Fruit fly (Drosophila melanogaster) whole organism, adult: Measurements from ENCODE around the gene Cox17.

Experiments
- CG11617 ChIP-seq: fragments of 200-800 bp; sonication (Bioruptor generic); optimal IDR thresholded peaks from 2 replicates; lab custom pipeline; 2017; ENCODE audit warnings: mild to moderate bottlenecking, missing biosample characterization, missing genetic modification reagents, missing genetic modification characterization
- CG12768 ChIP-seq: fragments of 200-800 bp; sonication (Bioruptor generic); optimal IDR thresholded peaks from 2 replicates; lab custom pipeline; 2017; ENCODE audit warnings: missing biosample characterization, missing genetic modification characterization, mild to moderate bottlenecking, moderate library complexity, missing genetic modification reagents
- CG14711 ChIP-seq: fragments of 200-800 bp; sonication (Bioruptor generic); optimal IDR thresholded peaks from 2 replicates; lab custom pipeline; 2018; ENCODE audit warnings: missing biosample characterization, mild to moderate bottlenecking, missing genetic modification characterization, moderate library complexity
- CG1620 ChIP-seq: fragments of 200-800 bp; sonication (Bioruptor generic); optimal IDR thresholded peaks from 2 replicates; lab custom pipeline; 2016; ENCODE audit warnings: missing biosample characterization, missing genetic modification characterization
- CG33017 ChIP-seq: fragments of 200-800 bp; sonication (Bioruptor generic); optimal IDR thresholded peaks from 2 replicates; lab custom pipeline; 2018; ENCODE audit warnings: missing biosample characterization, mild to moderate bottlenecking, missing genetic modification characterization, moderate library complexity
- CG5204 ChIP-seq: fragments of 200-800 bp; sonication (Bioruptor generic); optimal IDR thresholded peaks from 2 replicates; lab custom pipeline; 2016; ENCODE audit warnings: missing biosample characterization, missing genetic modification characterization
- CG7045 ChIP-seq: fragments of 200-800 bp; sonication (Bioruptor generic); optimal IDR thresholded peaks from 2 replicates; lab custom pipeline; 2017; ENCODE audit warnings: missing biosample characterization, mild to moderate bottlenecking, missing genetic modification characterization
- CG7101 ChIP-seq: fragments of 200-800 bp; sonication (Bioruptor generic); optimal IDR thresholded peaks from 2 replicates; lab custom pipeline; 2018; ENCODE audit warnings: missing biosample characterization, mild to moderate bottlenecking, missing genetic modification characterization, moderate library complexity
- Clk ChIP-seq: fragments of 200-800 bp; sonication (Bioruptor generic); optimal IDR thresholded peaks from 2 replicates; lab custom pipeline; 2017; ENCODE audit warnings: missing biosample characterization, missing genetic modification characterization
- Crg-1 ChIP-seq: fragments of 200-800 bp; sonication (Bioruptor generic); optimal IDR thresholded peaks from 2 replicates; lab custom pipeline; 2016; ENCODE audit warnings: missing biosample characterization, missing genetic modification characterization
- Hr96 ChIP-seq: fragments of 200-800 bp; sonication (Bioruptor generic); optimal IDR thresholded peaks from 2 replicates; lab custom pipeline; 2016; ENCODE audit warnings: missing biosample characterization, missing genetic modification characterization
- Mnt ChIP-seq: fragments of 200-800 bp; sonication (Bioruptor generic); optimal IDR thresholded peaks from 2 replicates; lab custom pipeline; 2016; ENCODE audit warnings: missing biosample characterization, mild to moderate bottlenecking, missing genetic modification characterization
- bab1 ChIP-seq: fragments of 200-800 bp; sonication (Bioruptor generic); optimal IDR thresholded peaks from 3 replicates; lab custom pipeline; 2019; ENCODE audit warnings: missing biosample characterization, mild to moderate bottlenecking, missing genetic modification characterization, moderate library complexity
- cic ChIP-seq: fragments of 200-800 bp; sonication (Bioruptor generic); optimal IDR thresholded peaks from 2 replicates; lab custom pipeline; 2017; ENCODE audit warnings: missing biosample characterization, mild to moderate bottlenecking, missing genetic modification characterization, moderate library complexity
- cnc ChIP-seq, 2 experiments: fragments of >200 bp; optimal IDR thresholded peaks; 2 replicates each; lab custom pipeline; 2017
- kay ChIP-seq: fragments of 200-800 bp; sonication (Bioruptor generic); peaks from one replicate; lab custom pipeline; 2016; ENCODE audit warnings: missing biosample characterization, missing genetic modification characterization, borderline replicate concordance
- ovo ChIP-seq: fragments of 200-800 bp; sonication (Bioruptor generic); optimal IDR thresholded peaks from 2 replicates; lab custom pipeline; 2016; ENCODE audit warnings: missing biosample characterization, missing genetic modification characterization
- pad ChIP-seq: fragments of 200-800 bp; sonication (Bioruptor generic); optimal IDR thresholded peaks from 3 replicates; lab custom pipeline; 2017; ENCODE audit warnings: missing biosample characterization, missing genetic modification characterization, mild to moderate bottlenecking, moderate library complexity, missing genetic modification reagents
- tj ChIP-seq: fragments of 200-800 bp; sonication (Bioruptor generic); optimal IDR thresholded peaks from 3 replicates; lab custom pipeline; 2017; ENCODE audit warnings: missing biosample characterization, mild to moderate bottlenecking, missing genetic modification characterization, moderate library complexity
- toe ChIP-seq: fragments of 200-800 bp; sonication (Bioruptor generic); optimal IDR thresholded peaks from 2 replicates; lab custom pipeline; 2016; ENCODE audit warnings: missing biosample characterization, missing genetic modification characterization

The Cox17 gene

DNA sequence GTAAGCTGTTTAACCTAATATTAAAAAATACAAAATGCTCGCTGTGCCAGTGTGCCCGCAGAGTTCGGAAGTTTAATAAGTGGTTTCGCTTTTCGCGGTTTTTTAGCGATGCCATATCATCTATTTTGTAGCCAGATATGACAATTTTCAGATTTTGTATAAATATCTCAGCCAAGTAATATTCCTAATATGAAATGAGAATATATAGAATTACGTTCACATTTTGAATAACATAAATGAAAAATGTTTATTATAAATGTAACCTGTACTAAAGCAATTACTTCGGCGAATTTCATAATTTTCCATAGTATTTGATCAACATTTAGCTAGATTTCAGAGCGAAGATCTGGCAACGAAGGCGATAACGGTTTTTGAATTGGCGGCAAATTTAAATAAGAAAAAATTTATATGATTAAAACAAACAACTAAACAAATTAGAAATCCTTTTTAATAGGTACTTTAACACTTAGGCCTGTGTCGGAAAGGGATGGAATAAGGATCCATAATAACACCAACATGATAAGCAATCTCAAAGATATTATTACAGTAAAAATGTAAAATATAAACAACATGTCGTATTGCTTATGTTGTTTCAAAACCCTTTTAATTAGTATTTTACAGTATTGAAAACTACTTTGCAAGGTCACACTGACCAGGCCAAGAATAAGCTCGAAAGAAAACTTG, 18.0 kb downstream of the Cox17 start, which contains the start of the genes opm and dob:
TSS of gene opm (minus strand) at position 59 of the 684 bp plus-strand sequence.
TSS of gene dob (plus strand) at position 634 of the 684 bp plus-strand sequence.
- no peak for TF ChIP-seq Crg-1
- peak; percentile 27 for TF ChIP-seq CG1620
- no peak for TF ChIP-seq CG12768
- no peak for TF ChIP-seq bab1 (GFP tag; lab: Kevin White, UChicago)
- no peak for TF ChIP-seq CG7101 (tag; lab: Kevin White, UChicago)
- peak; percentile 77 for TF ChIP-seq kay (GFP tag; lab: Kevin White, UChicago)
- TF ChIP-seq ovo, result no peak
- no peak for TF ChIP-seq toe
- TF ChIP-seq CG14711 (tag; lab: Kevin White, UChicago), result no peak
- TF ChIP-seq Hr96 (GFP tag; lab: Kevin White, UChicago), result no peak
- TF ChIP-seq Mnt (GFP tag; lab: Kevin White, UChicago), result peak; percentile 14
- peak; percentile 22 for TF ChIP-seq CG11617
- TF ChIP-seq Clk, result no peak
- TF ChIP-seq cic (GFP tag; lab: Kevin White, UChicago), result no peak
- TF ChIP-seq cnc (optimal IDR thresholded peaks at IDR 0.05; lab: Kevin White, UChicago), result no peak
- TF ChIP-seq CG7045 (GFP tag; lab: Kevin White, UChicago), result no peak
- TF ChIP-seq tj, result no peak
- TF ChIP-seq CG33017 (tag; lab: Kevin White, UChicago), result no peak
- TF ChIP-seq CG5204 (GFP tag; lab: Kevin White, UChicago), result peak; percentile 1
- TF ChIP-seq pad (GFP tag; lab: Kevin White, UChicago), result peak; percentile 11

dm6 chrX:15063404-15064062, 21.0 kb downstream of the Cox17 start, which contains the start of the genes hiw and ND-B18:
TSS of gene hiw (minus strand) at chrX:15063429.
TSS of gene ND-B18 (plus strand) at chrX:15063733.
- no peak for TF ChIP-seq Clk
- TF ChIP-seq CG12768, result no peak
- TF ChIP-seq CG33017 (tag; lab: Kevin White, UChicago), result no peak
- no peak for TF ChIP-seq toe
- peak; percentile 51 for TF ChIP-seq CG7101 (tag; lab: Kevin White, UChicago)
- TF ChIP-seq bab1 (GFP tag; lab: Kevin White, UChicago), result peak; percentile 80
- TF ChIP-seq kay (GFP tag; lab: Kevin White, UChicago), result no peak
- peak; percentile 74 for TF ChIP-seq CG1620
- TF ChIP-seq CG7045 (GFP tag; lab: Kevin White, UChicago), result no peak
- TF ChIP-seq Hr96 (GFP tag; lab: Kevin White, UChicago), result no peak
- peak; percentile 74 for TF ChIP-seq Crg-1
- TF ChIP-seq CG5204 (GFP tag; lab: Kevin White, UChicago), result peak; percentile 17
- no peak for TF ChIP-seq cnc (optimal IDR thresholded peaks at IDR 0.05; lab: Kevin White, UChicago)
- TF ChIP-seq pad (GFP tag; lab: Kevin White, UChicago), result peak; percentile 60
- TF ChIP-seq CG14711 (tag; lab: Kevin White, UChicago), result peak; percentile 37
- peak; percentile 53 for TF ChIP-seq Mnt (GFP tag; lab: Kevin White, UChicago)
- no peak for TF ChIP-seq cic (GFP tag; lab: Kevin White, UChicago)
- TF ChIP-seq tj, result peak; percentile 67
- peak; percentile 12 for TF ChIP-seq CG11617
- TF ChIP-seq ovo, result peak; percentile 42

DNA sequence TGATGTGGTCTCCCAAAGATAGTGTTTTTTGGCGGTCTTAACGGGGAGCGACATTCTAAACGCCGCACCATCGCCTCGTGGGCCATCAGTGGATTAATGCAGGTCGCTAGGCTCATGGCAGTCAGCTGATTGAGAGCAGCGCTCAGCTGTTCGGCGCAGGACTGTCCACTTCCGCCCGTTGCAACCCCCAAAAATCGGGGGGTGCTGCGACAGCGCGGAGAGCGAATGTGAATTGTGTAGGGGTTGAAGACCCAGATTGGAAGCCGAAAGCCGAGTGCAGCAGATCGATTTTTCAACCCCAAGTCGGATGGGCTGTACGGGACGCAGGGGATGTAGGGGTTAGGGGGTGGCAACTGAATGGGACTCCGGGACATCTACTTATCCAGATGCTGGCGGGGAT, 21.9 kb downstream of the Cox17 start:
- TF ChIP-seq CG5204 (GFP tag; lab: Kevin White, UChicago) (no peak), cic (GFP tag; lab: Kevin White, UChicago) (no peak), CG7045 (GFP tag; lab: Kevin White, UChicago) (no peak)

DNA sequence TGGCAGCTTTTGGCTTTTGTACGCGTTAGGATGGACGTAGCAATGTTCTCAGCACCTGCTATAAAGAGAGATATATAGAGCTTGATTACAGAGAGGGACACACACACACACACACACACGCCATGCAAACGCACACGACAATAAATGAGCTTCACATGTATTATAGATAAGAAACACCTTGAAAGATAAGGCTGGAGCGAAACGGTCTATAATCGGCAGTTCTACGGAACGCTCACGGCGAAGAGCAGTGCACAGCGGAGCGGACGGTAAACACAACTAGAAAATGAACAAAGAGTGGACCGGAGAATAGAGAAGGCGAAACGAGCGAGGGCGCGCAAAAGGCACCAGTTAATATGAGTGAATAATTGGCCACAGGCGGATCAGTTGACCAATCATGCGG, 35.8 kb downstream of the Cox17 start:
- TF ChIP-seq toe (no peak), CG11617 (no peak), CG14711 (tag; lab: Kevin White, UChicago) (no peak), kay (GFP tag; lab: Kevin White, UChicago) (no peak), CG1620 (no peak), Hr96 (GFP tag; lab: Kevin White, UChicago) (no peak), CG5204 (GFP tag; lab: Kevin White, UChicago) (no peak), tj (no peak), Clk (no peak), bab1 (GFP tag; lab: Kevin White, UChicago) (peak; percentile 5), Mnt (GFP tag; lab: Kevin White, UChicago) (peak; percentile 57), pad (GFP tag; lab: Kevin White, UChicago) (no peak), CG7045 (GFP tag; lab: Kevin White, UChicago) (no peak), CG33017 (tag; lab: Kevin White, UChicago) (no peak), CG12768 (no peak), cnc (optimal IDR thresholded peaks at IDR 0.05; lab: Kevin White, UChicago) (no peak), Crg-1 (no peak), CG7101 (tag; lab: Kevin White, UChicago) (no peak), cic (GFP tag; lab: Kevin White, UChicago) (peak; percentile 50)

DNA sequence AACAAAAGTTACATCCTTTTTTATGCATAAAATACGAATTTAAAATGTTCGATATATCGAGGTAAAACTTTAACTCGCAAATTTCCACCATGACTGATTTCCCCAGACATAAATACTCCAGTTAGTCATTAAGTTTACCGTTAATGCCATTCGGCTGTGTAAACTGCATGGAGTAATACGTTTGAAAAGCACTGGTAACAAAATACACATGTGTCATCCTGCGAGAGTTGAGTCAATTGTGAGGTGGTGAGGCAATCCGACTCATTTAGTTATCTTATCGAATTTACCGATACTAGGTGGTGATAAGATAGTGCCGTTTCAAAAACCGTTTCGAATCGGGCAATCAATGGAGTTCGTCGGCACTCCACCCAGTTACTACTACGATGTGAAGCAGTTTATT, 38.9 kb downstream of the Cox17 start:
- TF ChIP-seq toe (no peak), CG11617 (no peak), cic (GFP tag; lab: Kevin White, UChicago) (peak; percentile 57), Mnt (GFP tag; lab: Kevin White, UChicago) (peak; percentile 28), ovo (peak; percentile 95), kay (GFP tag; lab: Kevin White, UChicago) (peak; percentile 69)
